Worm (Caenorhabditis elegans) whole organism, L3 larva: ENCODE results near the gene F21F8.5.

Source experiments
- R02D3.7 ChIP-seq: fragments of 150-350 bp; optimal IDR thresholded peaks from 2 replicates; lab custom pipeline; 2014; ENCODE audit warnings: missing biosample characterization, missing genetic modification characterization
- ZK546.5 ChIP-seq: sonication (generic microtip); optimal IDR thresholded peaks from 2 replicates; lab custom pipeline; 2017; ENCODE audit warnings: missing biosample characterization, missing genetic modification characterization
- aly-2 ChIP-seq: fragments of 150-350 bp; optimal IDR thresholded peaks from 2 replicates; lab custom pipeline; 2014; ENCODE audit warnings: missing biosample characterization, missing genetic modification characterization
- ceh-16 ChIP-seq: sonication (generic microtip); optimal IDR thresholded peaks from 2 replicates; lab custom pipeline; 2017; ENCODE audit warnings: missing biosample characterization, missing genetic modification characterization
- ceh-28 ChIP-seq: fragments of 150-350 bp; optimal IDR thresholded peaks from 2 replicates; lab custom pipeline; 2014; ENCODE audit warnings: missing biosample characterization, missing genetic modification reagents, missing genetic modification characterization
- ceh-82 ChIP-seq: fragments of 150-350 bp; optimal IDR thresholded peaks from 2 replicates; lab custom pipeline; 2014; ENCODE audit warnings: missing biosample characterization, missing genetic modification characterization
- ceh-9 ChIP-seq: sonication (generic microtip); optimal IDR thresholded peaks from 2 replicates; lab custom pipeline; 2018; ENCODE audit warnings: missing biosample characterization, missing genetic modification characterization
- daf-12 ChIP-seq: fragments of 150-350 bp; optimal IDR thresholded peaks from 2 replicates; lab custom pipeline; 2014; ENCODE audit warnings: missing biosample characterization, missing genetic modification reagents, missing genetic modification characterization
- elt-1 ChIP-seq: fragments of 150-350 bp; optimal IDR thresholded peaks from 2 replicates; lab custom pipeline; 2014; ENCODE audit warnings: missing biosample characterization, missing genetic modification characterization
- elt-2 ChIP-seq: sonication (generic microtip); optimal IDR thresholded peaks from 2 replicates; lab custom pipeline; 2016; ENCODE audit warnings: missing genetic modification reagents, mild to moderate bottlenecking, missing genetic modification characterization, missing compliant biosample characterization
- elt-3 ChIP-seq, 3 experiments: fragments of 150-350 bp in 1 of 3; sonication (generic microtip) in 2 of 3; optimal IDR thresholded peaks; 2 replicates in 2 of 3; 4 replicates in 1 of 3; lab custom pipeline; 2014 to 2017; ENCODE audit warnings: missing biosample characterization in 3 of 3, missing genetic modification characterization in 3 of 3
- eor-1 ChIP-seq, 2 experiments: fragments of 150-350 bp; optimal IDR thresholded peaks; 2 replicates each; lab custom pipeline; 2014 to 2018; ENCODE audit warnings: missing biosample characterization in 2 of 2, missing genetic modification characterization in 2 of 2
- jun-1 ChIP-seq: fragments of 150-350 bp; optimal IDR thresholded peaks from 2 replicates; lab custom pipeline; 2014; ENCODE audit warnings: missing biosample characterization, missing genetic modification reagents, missing genetic modification characterization
- lin-15B ChIP-seq: fragments of 150-350 bp; optimal IDR thresholded peaks from 2 replicates; lab custom pipeline; 2014; ENCODE audit warnings: missing biosample characterization, missing genetic modification characterization
- lin-39 ChIP-seq: fragments of 150-350 bp; optimal IDR thresholded peaks from 2 replicates; lab custom pipeline; 2018; ENCODE audit warnings: missing biosample characterization, missing genetic modification reagents, missing genetic modification characterization
- lsy-12 ChIP-seq: sonication (generic microtip); optimal IDR thresholded peaks from 2 replicates; lab custom pipeline; 2016; ENCODE audit warnings: mild to moderate bottlenecking, missing genetic modification characterization, missing compliant biosample characterization
- mdl-1 ChIP-seq: fragments of 150-350 bp; optimal IDR thresholded peaks from 2 replicates; lab custom pipeline; 2014; ENCODE audit warnings: missing biosample characterization, missing genetic modification characterization
- nfya-1 ChIP-seq: sonication (generic microtip); optimal IDR thresholded peaks from 2 replicates; lab custom pipeline; 2017; ENCODE audit warnings: missing genetic modification characterization, mild to moderate bottlenecking, missing compliant biosample characterization, antibody characterized with exemption, moderate library complexity; ENCODE audit not compliant: insufficient read depth
- nhr-11 ChIP-seq: fragments of 150-350 bp; optimal IDR thresholded peaks from 2 replicates; lab custom pipeline; 2014; ENCODE audit warnings: missing biosample characterization, missing genetic modification characterization
- nhr-12 ChIP-seq: fragments of 150-350 bp; optimal IDR thresholded peaks from 2 replicates; lab custom pipeline; 2014; ENCODE audit warnings: missing biosample characterization, missing genetic modification characterization
- nhr-23 ChIP-seq: fragments of 150-350 bp; optimal IDR thresholded peaks from 2 replicates; lab custom pipeline; 2014; ENCODE audit warnings: missing biosample characterization, missing genetic modification reagents, missing genetic modification characterization
- nhr-237 ChIP-seq: fragments of 150-350 bp; optimal IDR thresholded peaks from 2 replicates; lab custom pipeline; 2014; ENCODE audit warnings: missing biosample characterization, missing genetic modification characterization
- nhr-25 ChIP-seq: sonication (generic microtip); optimal IDR thresholded peaks from 2 replicates; lab custom pipeline; 2017; ENCODE audit warnings: missing biosample characterization, missing genetic modification characterization
- nhr-28 ChIP-seq: fragments of 150-350 bp; optimal IDR thresholded peaks from 2 replicates; lab custom pipeline; 2014; ENCODE audit warnings: missing biosample characterization, missing genetic modification characterization
- nhr-43 ChIP-seq: sonication (generic microtip); optimal IDR thresholded peaks from 2 replicates; lab custom pipeline; 2016; ENCODE audit warnings: mild to moderate bottlenecking, missing genetic modification characterization, missing compliant biosample characterization; ENCODE audit not compliant: poor library complexity, severe bottlenecking
- nhr-67 ChIP-seq: fragments of 150-350 bp; optimal IDR thresholded peaks from 2 replicates; lab custom pipeline; 2014; ENCODE audit warnings: missing biosample characterization, missing genetic modification characterization
- nhr-76 ChIP-seq: fragments of 150-350 bp; sonication (generic microtip); optimal IDR thresholded peaks from 5 replicates; lab custom pipeline; 2014; ENCODE audit warnings: missing biosample characterization, missing genetic modification characterization
- nhr-77 ChIP-seq: fragments of 150-350 bp; optimal IDR thresholded peaks from 2 replicates; lab custom pipeline; 2014; ENCODE audit warnings: missing biosample characterization, missing genetic modification characterization
- pha-4 ChIP-seq: fragments of 150-350 bp; optimal IDR thresholded peaks from 2 replicates; lab custom pipeline; 2014; ENCODE audit warnings: missing biosample characterization, missing genetic modification reagents, missing genetic modification characterization
- pqm-1 ChIP-seq: fragments of 150-350 bp; optimal IDR thresholded peaks from 2 replicates; lab custom pipeline; 2017; ENCODE audit warnings: missing biosample characterization, missing genetic modification characterization, inconsistent platforms
- sea-2 ChIP-seq: fragments of 150-350 bp; sonication (generic microtip); optimal IDR thresholded peaks from 4 replicates; lab custom pipeline; 2014; ENCODE audit warnings: missing biosample characterization, missing genetic modification reagents, missing genetic modification characterization
- skn-1 ChIP-seq: fragments of 150-350 bp; optimal IDR thresholded peaks from 2 replicates; lab custom pipeline; 2014; ENCODE audit warnings: missing biosample characterization, missing genetic modification characterization
- tbx-2 ChIP-seq: sonication (generic microtip); optimal IDR thresholded peaks from 2 replicates; lab custom pipeline; 2016; ENCODE audit warnings: mild to moderate bottlenecking, missing genetic modification characterization, missing compliant biosample characterization
- unc-39 ChIP-seq: sonication (generic microtip); optimal IDR thresholded peaks from 4 replicates; lab custom pipeline; 2017; ENCODE audit warnings: missing biosample characterization, missing genetic modification characterization
- zag-1 ChIP-seq: fragments of 150-350 bp; optimal IDR thresholded peaks from 2 replicates; lab custom pipeline; 2014; ENCODE audit warnings: missing biosample characterization, missing genetic modification characterization
- ztf-11 ChIP-seq: fragments of 150-350 bp; optimal IDR thresholded peaks from 2 replicates; lab custom pipeline; 2014; ENCODE audit warnings: missing biosample characterization, missing genetic modification characterization
- ztf-4 ChIP-seq: fragments of 150-350 bp; optimal IDR thresholded peaks from 2 replicates; lab custom pipeline; 2014; ENCODE audit warnings: missing biosample characterization, missing genetic modification characterization

F21F8.5 gene

DNA sequence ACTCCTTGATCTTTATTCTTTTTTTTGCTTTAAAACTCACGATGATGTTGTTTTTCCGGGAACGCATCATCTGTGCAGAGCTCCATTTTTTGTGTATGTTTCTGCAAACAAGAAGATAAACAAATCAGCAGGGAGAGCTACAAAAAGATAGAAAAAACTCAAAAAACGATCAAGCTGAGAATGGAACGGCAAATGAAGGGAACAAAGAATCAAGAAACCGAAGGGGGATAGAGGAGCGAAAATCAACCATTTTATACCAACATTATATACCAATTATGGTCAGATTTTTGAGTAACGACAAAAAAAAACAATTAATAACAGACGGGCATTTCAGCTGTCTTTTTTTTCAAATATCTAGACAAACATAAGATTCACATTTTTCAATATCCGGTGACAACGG is 18.7 kb upstream of the F21F8.5 start, which contains the start of gene slc-17.5:
TSS of gene slc-17.5 (minus strand) at position 101 of the 400 bp plus-strand sequence.
- no peak for TF ChIP-seq nhr-77 (tag; lab: Kevin White, UChicago)
- no peak for TF ChIP-seq ceh-82 (tag; lab: Kevin White, UChicago)
- no peak for TF ChIP-seq R02D3.7
- TF ChIP-seq sea-2 (GFP tag; lab: Kevin White, UChicago), result no peak
- no peak for TF ChIP-seq nhr-76 (tag; lab: Kevin White, UChicago)
- TF ChIP-seq ceh-28 (tag; lab: Kevin White, UChicago), result no peak
- no peak for TF ChIP-seq ztf-4
- no peak for TF ChIP-seq elt-3 (tag; optimal IDR thresholded peaks at IDR 0.05; lab: Kevin White, UChicago)
- TF ChIP-seq nhr-28 (tag; lab: Kevin White, UChicago), result no peak
- TF ChIP-seq nhr-11 (tag; lab: Kevin White, UChicago), result no peak
- TF ChIP-seq nhr-67, result no peak
- no peak for TF ChIP-seq ZK546.5 (tag; lab: Kevin White, UChicago)
- no peak for TF ChIP-seq eor-1 (tag; optimal IDR thresholded peaks at IDR 0.05; lab: Kevin White, UChicago)
- no peak for TF ChIP-seq aly-2 (tag; lab: Kevin White, UChicago)
- no peak for TF ChIP-seq lsy-12 (tag; lab: Kevin White, UChicago)
- TF ChIP-seq ceh-9 (tag; lab: Kevin White, UChicago), result no peak
- no peak for TF ChIP-seq nhr-43 (tag; lab: Kevin White, UChicago)
- no peak for TF ChIP-seq ceh-16 (tag; lab: Kevin White, UChicago)

DNA sequence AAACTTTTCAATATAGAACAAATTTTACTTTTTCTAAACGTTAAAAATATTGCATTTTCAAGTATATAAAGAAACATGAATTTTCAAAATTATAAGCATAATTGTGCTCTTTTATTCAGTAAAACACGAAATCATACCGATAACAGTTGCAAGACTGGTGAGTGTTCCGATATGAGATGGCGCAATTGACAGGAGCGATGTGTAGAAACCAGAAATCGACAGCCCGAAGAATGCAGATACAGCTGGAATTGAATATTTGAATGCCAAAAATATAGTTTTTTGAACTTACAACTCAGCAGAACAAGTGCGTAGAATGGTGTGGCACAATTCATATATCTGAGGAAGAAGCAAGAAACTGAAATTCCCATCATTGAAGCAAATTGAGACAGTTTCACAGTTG is 16.8 kb upstream of the F21F8.5 start:
- TF ChIP-seq unc-39 (tag; lab: Kevin White, UChicago), result no peak
- no peak for TF ChIP-seq elt-1 (tag; lab: Kevin White, UChicago)
- no peak for TF ChIP-seq lin-39 (tag; lab: Kevin White, UChicago)
- no peak for TF ChIP-seq nhr-25
- TF ChIP-seq daf-12, result no peak
- TF ChIP-seq jun-1 (tag; lab: Kevin White, UChicago), result no peak
- TF ChIP-seq ztf-11 (tag; lab: Kevin White, UChicago), result no peak
- no peak for TF ChIP-seq ztf-4
- TF ChIP-seq nhr-77 (tag; lab: Kevin White, UChicago), result no peak
- no peak for TF ChIP-seq eor-1 (tag; optimal IDR thresholded peaks at IDR 0.05; lab: Kevin White, UChicago)
- no peak for TF ChIP-seq pqm-1 (tag; lab: Kevin White, UChicago)
- no peak for TF ChIP-seq tbx-2 (tag; lab: Kevin White, UChicago)

DNA sequence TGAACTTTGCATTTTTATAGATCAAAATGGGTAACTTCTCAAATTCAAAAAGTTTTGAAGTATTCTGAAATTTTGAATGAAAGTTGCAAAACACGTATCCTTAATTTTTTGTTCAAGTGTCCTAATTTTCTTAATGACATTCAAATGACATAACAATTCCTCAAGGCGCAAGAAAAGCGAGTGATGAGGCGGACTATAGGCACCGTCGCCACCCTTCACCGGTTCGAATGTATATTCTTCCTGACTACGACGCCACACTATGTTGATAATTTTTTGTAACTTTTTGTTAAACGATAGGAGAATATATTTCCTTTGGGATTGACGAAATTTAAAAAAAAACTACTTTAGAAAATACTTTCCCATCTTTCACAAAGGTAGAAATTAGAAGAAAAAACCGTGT is 15.5 kb upstream of the F21F8.5 start:
- no peak for TF ChIP-seq elt-3 (tag; optimal IDR thresholded peaks at IDR 0.05; lab: Kevin White, UChicago)
- no peak for TF ChIP-seq R02D3.7
- TF ChIP-seq nhr-23 (tag; lab: Kevin White, UChicago), result no peak
- TF ChIP-seq ztf-11 (tag; lab: Kevin White, UChicago), result no peak
- no peak for TF ChIP-seq nhr-11 (tag; lab: Kevin White, UChicago)
- TF ChIP-seq nfya-1, result no peak
- TF ChIP-seq nhr-237 (tag; lab: Kevin White, UChicago), result no peak
- no peak for TF ChIP-seq unc-39 (tag; lab: Kevin White, UChicago)
- TF ChIP-seq elt-2 (tag; lab: Kevin White, UChicago), result no peak
- no peak for TF ChIP-seq skn-1 (tag; lab: Kevin White, UChicago)
- no peak for TF ChIP-seq daf-12
- TF ChIP-seq nhr-28 (tag; lab: Kevin White, UChicago), result no peak
- TF ChIP-seq nhr-43 (tag; lab: Kevin White, UChicago), result no peak

DNA sequence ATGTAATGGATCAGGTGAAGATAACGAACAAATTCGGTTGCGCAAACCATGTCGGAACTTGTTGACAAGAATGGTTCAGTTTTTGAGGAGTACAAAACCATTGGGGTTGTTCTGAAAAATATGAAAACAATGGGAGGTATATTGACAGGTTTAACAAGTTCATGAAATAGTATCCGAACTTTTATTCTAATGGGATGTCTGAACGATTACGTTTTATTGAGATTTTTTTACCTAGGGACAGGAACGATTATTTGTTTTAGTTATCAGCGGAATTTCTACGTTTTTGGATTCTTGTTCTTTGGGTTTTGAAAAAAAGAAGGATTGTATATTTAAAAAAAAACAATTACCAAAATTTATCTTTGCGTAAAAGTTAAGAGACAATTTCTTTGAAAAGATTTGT is 14.6 kb upstream of the F21F8.5 start, which contains the start of gene str-135:
TSS of gene str-135 (minus strand) at position 101 of the 400 bp plus-strand sequence.
- TF ChIP-seq pha-4 (tag; lab: Kevin White, UChicago) (no peak), nhr-28 (tag; lab: Kevin White, UChicago) (no peak), R02D3.7 (no peak), sea-2 (GFP tag; lab: Kevin White, UChicago) (no peak), lsy-12 (tag; lab: Kevin White, UChicago) (no peak), mdl-1 (tag; lab: Kevin White, UChicago) (no peak), lin-15B (tag; lab: Kevin White, UChicago) (no peak), zag-1 (tag; lab: Kevin White, UChicago) (no peak), nhr-12 (tag; lab: Kevin White, UChicago) (no peak), unc-39 (tag; lab: Kevin White, UChicago) (no peak), ZK546.5 (tag; lab: Kevin White, UChicago) (no peak), tbx-2 (tag; lab: Kevin White, UChicago) (no peak)
